Worm (Caenorhabditis elegans) whole organism, young adult: Measurements from ENCODE around the gene B0280.7.

Experiments used
- C06A6.2 ChIP-seq: fragments of 200-800 bp; sonication (Bioruptor generic); conservative IDR thresholded peaks from 2 replicates; pipeline ENCODE4 v1.3.6; 2022; ENCODE audit warnings: missing genetic modification characterization, missing compliant biosample characterization
- D2030.7 ChIP-seq: fragments of 200-800 bp; sonication (Bioruptor generic); IDR thresholded peaks from 2 replicates; pipeline ENCODE4 v1.3.6; 2022; ENCODE audit warnings: missing genetic modification reagents, missing genetic modification characterization, missing compliant biosample characterization
- F23B12.7 ChIP-seq: sonication (generic microtip); optimal IDR thresholded peaks from 2 replicates; lab custom pipeline; 2017; ENCODE audit warnings: missing genetic modification characterization, mild to moderate bottlenecking, missing compliant biosample characterization, antibody characterized with exemption, moderate library complexity; ENCODE audit not compliant: insufficient read depth
- F52B5.7 ChIP-seq: sonication (generic microtip); optimal IDR thresholded peaks from 2 replicates; lab custom pipeline; 2016; ENCODE audit warnings: mild to moderate bottlenecking, missing genetic modification characterization, missing compliant biosample characterization
- F57A8.1 ChIP-seq: fragments of 200-800 bp; sonication (Bioruptor generic); optimal IDR thresholded peaks from 2 replicates; lab custom pipeline; 2018; ENCODE audit warnings: mild to moderate bottlenecking, missing genetic modification characterization, moderate library complexity, missing compliant biosample characterization
- Y53F4B.3 ChIP-seq: fragments of 200-800 bp; sonication (Bioruptor generic); IDR thresholded peaks from 2 replicates; pipeline ENCODE4 v1.3.6; 2022; ENCODE audit warnings: missing genetic modification reagents, missing genetic modification characterization, missing compliant biosample characterization
- Y53G8AR.9 ChIP-seq: fragments of 200-800 bp; sonication (Bioruptor generic); conservative IDR thresholded peaks from 2 replicates; pipeline ENCODE4 v1.3.6; 2022; ENCODE audit warnings: missing genetic modification reagents, missing genetic modification characterization, missing compliant biosample characterization
- Y79H2A.3 ChIP-seq: fragments of 200-800 bp; sonication (Bioruptor generic); conservative IDR thresholded peaks from 2 replicates; pipeline ENCODE4 v1.3.6; 2022; ENCODE audit warnings: missing genetic modification reagents, missing genetic modification characterization, missing compliant biosample characterization
- Y95B8A.8 ChIP-seq: fragments of 200-800 bp; sonication (Bioruptor generic); IDR thresholded peaks from 2 replicates; pipeline ENCODE4 v1.3.6; 2022; ENCODE audit warnings: missing genetic modification reagents, missing genetic modification characterization, missing compliant biosample characterization
- aptf-2 ChIP-seq: fragments of 200-800 bp; sonication (Bioruptor generic); conservative IDR thresholded peaks from 2 replicates; pipeline ENCODE4 v1.3.6; 2022; ENCODE audit warnings: missing genetic modification reagents, missing genetic modification characterization, missing compliant biosample characterization
- athp-1 ChIP-seq: sonication (generic microtip); optimal IDR thresholded peaks from 2 replicates; lab custom pipeline; 2017; ENCODE audit warnings: mild to moderate bottlenecking, missing genetic modification characterization, missing compliant biosample characterization
- attf-3 ChIP-seq: fragments of 200-800 bp; sonication (Bioruptor generic); conservative IDR thresholded peaks from 2 replicates; pipeline ENCODE4 v1.3.6; 2022; ENCODE audit warnings: missing genetic modification reagents, missing genetic modification characterization, missing compliant biosample characterization
- attf-5 ChIP-seq: fragments of 200-800 bp; sonication (Bioruptor generic); optimal IDR thresholded peaks from 2 replicates; lab custom pipeline; 2018; ENCODE audit warnings: mild to moderate bottlenecking, missing genetic modification characterization, missing compliant biosample characterization
- ccch-3 ChIP-seq: fragments of 200-800 bp; sonication (Bioruptor generic); optimal IDR thresholded peaks from 2 replicates; lab custom pipeline; 2018; ENCODE audit warnings: mild to moderate bottlenecking, missing genetic modification characterization, missing compliant biosample characterization
- ceh-58 ChIP-seq: fragments of 200-800 bp; sonication (Bioruptor generic); IDR thresholded peaks from 2 replicates; pipeline ENCODE4 v1.3.6; 2022; ENCODE audit warnings: missing genetic modification characterization, missing compliant biosample characterization
- chd-7 ChIP-seq: sonication (generic microtip); optimal IDR thresholded peaks from 2 replicates; lab custom pipeline; 2016; ENCODE audit warnings: mild to moderate bottlenecking, missing genetic modification characterization, moderate library complexity, missing compliant biosample characterization
- dpff-1 ChIP-seq: sonication (generic microtip); optimal IDR thresholded peaks from 2 replicates; lab custom pipeline; 2017; ENCODE audit warnings: mild to moderate bottlenecking, missing genetic modification characterization, missing compliant biosample characterization
- fkh-3 ChIP-seq: sonication (generic microtip); optimal IDR thresholded peaks from 2 replicates; lab custom pipeline; 2016; ENCODE audit warnings: mild to moderate bottlenecking, missing genetic modification characterization, missing compliant biosample characterization
- gei-17 ChIP-seq: fragments of 200-800 bp; sonication (Bioruptor generic); optimal IDR thresholded peaks from 2 replicates; lab custom pipeline; 2018; ENCODE audit warnings: mild to moderate bottlenecking, missing genetic modification characterization, missing compliant biosample characterization
- him-1 ChIP-seq: sonication (generic microtip); optimal IDR thresholded peaks from 2 replicates; lab custom pipeline; 2016; ENCODE audit warnings: missing genotype, missing genetic modification reagents, missing genetic modification characterization, missing compliant biosample characterization
- hlh-26 ChIP-seq: fragments of 200-800 bp; sonication (Bioruptor generic); conservative IDR thresholded peaks from 2 replicates; pipeline ENCODE4 v1.3.6; 2022; ENCODE audit warnings: missing genetic modification reagents, missing genetic modification characterization, missing compliant biosample characterization
- hmg-1.2 ChIP-seq: fragments of 200-800 bp; sonication (Bioruptor generic); IDR thresholded peaks from 2 replicates; pipeline ENCODE4 v1.3.6; 2022; ENCODE audit warnings: missing genetic modification reagents, missing genetic modification characterization, missing compliant biosample characterization
- hmg-20 ChIP-seq: fragments of 200-800 bp; sonication (Bioruptor generic); IDR thresholded peaks from 2 replicates; pipeline ENCODE4 v1.3.6; 2022; ENCODE audit warnings: missing genetic modification reagents, missing genetic modification characterization, missing compliant biosample characterization
- lin-35 ChIP-seq, 3 experiments: fragments of 150-350 bp in 2 of 3; sonication (generic microtip) in 1 of 3; optimal IDR thresholded peaks; 2 replicates each; lab custom pipeline; 2014 to 2018; ENCODE audit warnings: missing biosample characterization in 3 of 3, missing genetic modification characterization in 3 of 3, missing genetic modification reagents in 3 of 3
- lir-1 ChIP-seq: fragments of 200-800 bp; sonication (Bioruptor generic); conservative IDR thresholded peaks from 2 replicates; pipeline ENCODE4 v1.3.6; 2022; ENCODE audit warnings: missing genetic modification reagents, missing genetic modification characterization, missing compliant biosample characterization
- lsy-27 ChIP-seq: sonication (generic microtip); optimal IDR thresholded peaks from 2 replicates; lab custom pipeline; 2017; ENCODE audit warnings: missing genetic modification characterization, mild to moderate bottlenecking, missing compliant biosample characterization, antibody characterized with exemption, missing genotype, borderline replicate concordance; ENCODE audit not compliant: insufficient read depth
- madf-8 ChIP-seq: fragments of 200-800 bp; sonication (Bioruptor generic); conservative IDR thresholded peaks from 2 replicates; pipeline ENCODE4 v1.3.6; 2022; ENCODE audit warnings: missing genetic modification reagents, missing genetic modification characterization, missing compliant biosample characterization
- mcd-1 ChIP-seq: fragments of 200-800 bp; sonication (Bioruptor generic); IDR thresholded peaks from 2 replicates; pipeline ENCODE4 v1.3.6; 2022; ENCODE audit warnings: missing genetic modification reagents, missing genetic modification characterization, missing compliant biosample characterization
- mel-28 ChIP-seq: sonication (generic microtip); optimal IDR thresholded peaks from 2 replicates; lab custom pipeline; 2016; ENCODE audit warnings: borderline replicate concordance, mild to moderate bottlenecking, missing genetic modification characterization, missing compliant biosample characterization
- nfya-1 ChIP-seq: sonication (generic microtip); optimal IDR thresholded peaks from 2 replicates; lab custom pipeline; 2017; ENCODE audit warnings: antibody characterized with exemption, missing compliant biosample characterization, missing genetic modification characterization, borderline replicate concordance; ENCODE audit not compliant: insufficient read depth
- nhr-120 ChIP-seq: fragments of 200-800 bp; sonication (Bioruptor generic); IDR thresholded peaks from 2 replicates; pipeline ENCODE4 v1.3.6; 2022; ENCODE audit warnings: missing genetic modification characterization, missing compliant biosample characterization
- nhr-179 ChIP-seq: sonication (generic microtip); optimal IDR thresholded peaks from 2 replicates; lab custom pipeline; 2016; ENCODE audit warnings: mild to moderate bottlenecking, missing genetic modification characterization, missing compliant biosample characterization
- pbrm-1 ChIP-seq: fragments of 200-800 bp; sonication (Bioruptor generic); IDR thresholded peaks from 2 replicates; pipeline ENCODE4 v1.3.6; 2022; ENCODE audit warnings: missing genetic modification reagents, missing genetic modification characterization, missing compliant biosample characterization
- pha-4 ChIP-seq: fragments of 150-350 bp; sonication (generic microtip); optimal IDR thresholded peaks from 2 replicates; lab custom pipeline; 2014; ENCODE audit warnings: missing biosample characterization, missing genetic modification reagents, missing genetic modification characterization
- rec-8 ChIP-seq, 2 experiments: sonication (generic microtip); optimal IDR thresholded peaks; 2 replicates each; lab custom pipeline; 2016; ENCODE audit warnings: mild to moderate bottlenecking in 2 of 2, missing genetic modification characterization in 2 of 2, missing genetic modification reagents in 2 of 2, missing genotype in 2 of 2, missing biosample characterization in 1 of 2, missing compliant biosample characterization in 1 of 2, moderate library complexity in 1 of 2
- rpc-1 ChIP-seq, 2 experiments: fragments of 150-350 bp in 1 of 2; sonication (generic microtip) in 1 of 2; optimal IDR thresholded peaks; 2 replicates each; lab custom pipeline; 2014 to 2018; ENCODE audit warnings: missing biosample characterization in 1 of 2, missing genetic modification characterization in 1 of 2, missing genetic modification reagents in 1 of 2, missing genotype in 1 of 2
- sdz-38 ChIP-seq: sonication (generic microtip); optimal IDR thresholded peaks from 2 replicates; lab custom pipeline; 2016; ENCODE audit warnings: missing genotype, missing genetic modification characterization, missing compliant biosample characterization
- snpc-3.4 ChIP-seq: sonication (generic microtip); optimal IDR thresholded peaks from 2 replicates; lab custom pipeline; 2017; ENCODE audit warnings: missing genetic modification characterization, mild to moderate bottlenecking, missing compliant biosample characterization, antibody characterized with exemption, moderate library complexity, missing genotype, missing genetic modification reagents
- tbp1 ChIP-seq: fragments of 200-800 bp; sonication (Bioruptor generic); optimal IDR thresholded peaks from 2 replicates; lab custom pipeline; 2018; ENCODE audit warnings: mild to moderate bottlenecking, missing genetic modification characterization, missing compliant biosample characterization
- unc-130 ChIP-seq: sonication (generic microtip); optimal IDR thresholded peaks from 2 replicates; lab custom pipeline; 2016; ENCODE audit warnings: missing genetic modification reagents, missing genetic modification characterization, missing compliant biosample characterization
- ztf-25 ChIP-seq: fragments of 200-800 bp; sonication (Bioruptor generic); IDR thresholded peaks from 2 replicates; pipeline ENCODE4 v1.3.6; 2022; ENCODE audit warnings: missing genetic modification reagents, missing genetic modification characterization, missing compliant biosample characterization

B0280.7 gene

ce11 chrIII:7101814-7102477 is 9.7 kb downstream of the B0280.7 start (continued):
- TF ChIP-seq pbrm-1 (GFP tag; lab: Robert Waterston, UW) (peak; percentile 66), F57A8.1 (GFP tag; lab: Kevin White, UChicago) (no peak), unc-130 (GFP tag; lab: Kevin White, UChicago) (peak; percentile 74), ztf-25 (GFP tag; lab: Robert Waterston, UW) (peak; percentile 72; the same call in 1 of the 2 replicates), rpc-1 (optimal IDR thresholded peaks at IDR 0.05; lab: Kevin White, UChicago) (no peak), rpc-1 (tag; optimal IDR thresholded peaks at IDR 0.05; lab: Kevin White, UChicago) (peak; percentile 6), hmg-20 (GFP tag; lab: Robert Waterston, UW) (0 out of 2 replicates have a peak, but pooled peaks have one; percentile 34), gei-17 (GFP tag; lab: Kevin White, UChicago) (no peak), sdz-38 (no peak), Y95B8A.8 (GFP tag; lab: Robert Waterston, UW) (peak; percentile 92), Y79H2A.3 (peak; percentile 95), C06A6.2 (GFP tag; lab: Robert Waterston, UW) (no peak), Y53G8AR.9 (GFP tag; lab: Robert Waterston, UW) (peak; percentile 83), rec-8 (tag; optimal IDR thresholded peaks at IDR 0.05; lab: Kevin White, UChicago) (no peak), F52B5.7 (tag; lab: Kevin White, UChicago) (peak; percentile 72), D2030.7 (peak; percentile 86), hmg-1.2 (GFP tag; lab: Robert Waterston, UW) (peak; percentile 49; the same call in 1 of the 2 replicates), attf-5 (GFP tag; lab: Kevin White, UChicago) (peak; percentile 22), him-1 (tag; lab: Kevin White, UChicago) (peak; percentile 8), athp-1 (tag; lab: Kevin White, UChicago) (peak; percentile 76), ceh-58 (GFP tag; lab: Robert Waterston, UW) (peak; percentile 62; the same call in 1 of the 2 replicates), lir-1 (GFP tag; lab: Robert Waterston, UW) (peak; percentile 23; the same call in 1 of the 2 replicates), chd-7 (peak; percentile 16), mcd-1 (no peak), lsy-27 (tag; lab: Kevin White, UChicago) (no peak)

- TF ChIP-seq unc-130 (GFP tag; lab: Kevin White, UChicago) (no peak), lin-35 (GFP tag; optimal IDR thresholded peaks at IDR 0.05; lab: Kevin White, UChicago) (no peak), nfya-1 (tag; lab: Kevin White, UChicago) (no peak), mel-28 (no peak), hlh-26 (GFP tag; lab: Robert Waterston, UW) (no peak), fkh-3 (no peak), F52B5.7 (tag; lab: Kevin White, UChicago) (no peak), snpc-3.4 (tag; lab: Kevin White, UChicago) (no peak)
Measured at ce11 chrIII:7100001-7100400, 11.7 kb downstream of the B0280.7 start, which contains the start of gene ZK418.11. ZK418.11 (plus strand) TSS chrIII:7100289.

- TF ChIP-seq ccch-3 (GFP tag; lab: Kevin White, UChicago) (no peak), pha-4 (no peak), aptf-2 (GFP tag; lab: Robert Waterston, UW) (no peak), attf-3 (GFP tag; lab: Robert Waterston, UW) (no peak), F23B12.7 (no peak), nhr-120 (no peak), athp-1 (tag; lab: Kevin White, UChicago) (no peak), nhr-179 (no peak), hlh-26 (GFP tag; lab: Robert Waterston, UW) (no peak), mcd-1 (no peak), dpff-1 (tag; lab: Kevin White, UChicago) (no peak), Y53F4B.3 (no peak), madf-8 (GFP tag; lab: Robert Waterston, UW) (no peak), tbp1 (GFP tag; lab: Kevin White, UChicago) (no peak), F52B5.7 (tag; lab: Kevin White, UChicago) (no peak)
Measured at ce11 chrIII:7096481-7096880, 15.2 kb downstream of the B0280.7 start.
